Fruit fly (Drosophila melanogaster) whole organism, wandering third instar larva: ENCODE data around the gene p24-1.

Source experiments
- Abd-B ChIP-seq: fragments of >200 bp; optimal IDR thresholded peaks from 2 replicates; lab custom pipeline; 2017; ENCODE audit warnings: missing biosample characterization, missing genetic modification characterization
- CG32264 ChIP-seq: fragments of 200-800 bp; sonication (Bioruptor generic); optimal IDR thresholded peaks from 2 replicates; lab custom pipeline; 2016; ENCODE audit warnings: missing biosample characterization, missing genetic modification characterization
- CG9705 ChIP-seq: fragments of 200-800 bp; sonication (Bioruptor generic); optimal IDR thresholded peaks from 2 replicates; lab custom pipeline; 2018; ENCODE audit warnings: missing biosample characterization, mild to moderate bottlenecking, missing genetic modification characterization
- HLH106 ChIP-seq: fragments of 200-800 bp; optimal IDR thresholded peaks from 3 replicates; lab custom pipeline; 2019; ENCODE audit warnings: missing biosample characterization, mild to moderate bottlenecking, missing genetic modification characterization, moderate library complexity
- Mio ChIP-seq: sonication (Bioruptor generic); optimal IDR thresholded peaks from 2 replicates; lab custom pipeline; 2016; ENCODE audit warnings: missing biosample characterization, missing genetic modification characterization
- Myc ChIP-seq: fragments of >200 bp; optimal IDR thresholded peaks from 2 replicates; lab custom pipeline; 2017
- N ChIP-seq: fragments of >200 bp; optimal IDR thresholded peaks from 2 replicates; lab custom pipeline; 2018; ENCODE audit warnings: missing biosample characterization, missing external identifiers, missing genetic modification characterization
- br ChIP-seq: fragments of 200-800 bp; sonication (Bioruptor generic); optimal IDR thresholded peaks from 2 replicates; lab custom pipeline; 2016; ENCODE audit warnings: missing biosample characterization, missing genetic modification characterization
- brk ChIP-seq: fragments of 200-800 bp; sonication (Bioruptor generic); optimal IDR thresholded peaks from 2 replicates; lab custom pipeline; 2016; ENCODE audit warnings: missing biosample characterization, mild to moderate bottlenecking, missing genetic modification characterization
- ey ChIP-seq: fragments of 200-800 bp; sonication (Bioruptor generic); optimal IDR thresholded peaks from 2 replicates; lab custom pipeline; 2016; ENCODE audit warnings: missing biosample characterization, missing genetic modification characterization
- h ChIP-seq: fragments of 200-800 bp; sonication (Bioruptor generic); optimal IDR thresholded peaks from 3 replicates; lab custom pipeline; 2016; ENCODE audit warnings: missing biosample characterization, mild to moderate bottlenecking, missing genetic modification characterization
- pan ChIP-seq: fragments of >200 bp; optimal IDR thresholded peaks from 2 replicates; lab custom pipeline; 2017
- psq ChIP-seq: fragments of 200-800 bp; sonication (Bioruptor generic); optimal IDR thresholded peaks from 3 replicates; lab custom pipeline; 2017; ENCODE audit warnings: missing biosample characterization, mild to moderate bottlenecking, missing genetic modification characterization, moderate library complexity
- tai ChIP-seq: sonication (Bioruptor generic); optimal IDR thresholded peaks from 2 replicates; lab custom pipeline; 2016; ENCODE audit warnings: missing biosample characterization, missing genetic modification characterization

- no peak for TF ChIP-seq ey (GFP tag; lab: Kevin White, UChicago)
- TF ChIP-seq CG32264 = no peak
- no peak for TF ChIP-seq Mio (GFP tag; lab: Kevin White, UChicago)
- TF ChIP-seq Myc (lab: Kevin White, UChicago) = no peak
- TF ChIP-seq tai (GFP tag; lab: Kevin White, UChicago) = no peak
- no peak for TF ChIP-seq h (GFP tag; lab: Kevin White, UChicago)
- no peak for TF ChIP-seq pan (lab: Kevin White, UChicago)
- no peak for TF ChIP-seq CG9705 (GFP tag; lab: Kevin White, UChicago)
- TF ChIP-seq psq (GFP tag; lab: Kevin White, UChicago) = no peak
- TF ChIP-seq br (GFP tag; lab: Kevin White, UChicago) = no peak
- no peak for TF ChIP-seq N (GFP tag; lab: Kevin White, UChicago)
- TF ChIP-seq brk (GFP tag; lab: Kevin White, UChicago) = no peak
- TF ChIP-seq Abd-B = no peak
- TF ChIP-seq HLH106 (tag; lab: Kevin White, UChicago) = peak; percentile 11
These were observed 35.8 kb downstream of the p24-1 start, which contains the start of the genes CG1578 and rudhira for dm6 chrX:11816434-11816948.
